Worm (Caenorhabditis elegans) whole organism, young adult: Measurements from ENCODE around the gene Y48A6B.14.

Source experiments
- B0261.1 ChIP-seq: sonication (generic microtip); optimal IDR thresholded peaks from 2 replicates; lab custom pipeline; 2016; ENCODE audit warnings: mild to moderate bottlenecking, missing genetic modification characterization, moderate library complexity, missing compliant biosample characterization
- C06A6.2 ChIP-seq: fragments of 200-800 bp; sonication (Bioruptor generic); conservative IDR thresholded peaks from 2 replicates; pipeline ENCODE4 v1.3.6; 2022; ENCODE audit warnings: missing genetic modification characterization, missing compliant biosample characterization
- C17E4.6 ChIP-seq: fragments of 200-800 bp; sonication (Bioruptor generic); IDR thresholded peaks from 2 replicates; pipeline ENCODE4 v1.3.6; 2022; ENCODE audit warnings: missing genetic modification reagents, missing genetic modification characterization, missing compliant biosample characterization
- D2030.7 ChIP-seq: fragments of 200-800 bp; sonication (Bioruptor generic); IDR thresholded peaks from 2 replicates; pipeline ENCODE4 v1.3.6; 2022; ENCODE audit warnings: missing genetic modification reagents, missing genetic modification characterization, missing compliant biosample characterization
- F10E7.11 ChIP-seq: sonication (generic microtip); optimal IDR thresholded peaks from 2 replicates; lab custom pipeline; 2017; ENCODE audit warnings: mild to moderate bottlenecking, missing genetic modification characterization, moderate library complexity, missing compliant biosample characterization
- F33H1.4 ChIP-seq: fragments of 200-800 bp; sonication (Bioruptor generic); IDR thresholded peaks from 2 replicates; pipeline ENCODE4 v1.3.6; 2022; ENCODE audit warnings: missing genetic modification reagents, missing genetic modification characterization, missing compliant biosample characterization
- F39B2.1 ChIP-seq: fragments of 200-800 bp; sonication (Bioruptor generic); IDR thresholded peaks from 2 replicates; pipeline ENCODE4 v1.3.6; 2022; ENCODE audit warnings: missing genetic modification reagents, missing genetic modification characterization, missing compliant biosample characterization
- F49E8.2 ChIP-seq: sonication (generic microtip); optimal IDR thresholded peaks from 3 replicates; lab custom pipeline; 2017; ENCODE audit warnings: missing genetic modification characterization, mild to moderate bottlenecking, missing compliant biosample characterization, antibody characterized with exemption, moderate library complexity; ENCODE audit not compliant: insufficient read depth
- F52B5.7 ChIP-seq: sonication (generic microtip); optimal IDR thresholded peaks from 2 replicates; lab custom pipeline; 2016; ENCODE audit warnings: mild to moderate bottlenecking, missing genetic modification characterization, missing compliant biosample characterization
- F57A8.1 ChIP-seq: fragments of 200-800 bp; sonication (Bioruptor generic); optimal IDR thresholded peaks from 2 replicates; lab custom pipeline; 2018; ENCODE audit warnings: mild to moderate bottlenecking, missing genetic modification characterization, moderate library complexity, missing compliant biosample characterization
- K12H6.12 ChIP-seq: fragments of 200-800 bp; sonication (Bioruptor generic); optimal IDR thresholded peaks from 2 replicates; lab custom pipeline; 2018; ENCODE audit warnings: mild to moderate bottlenecking, missing genetic modification characterization, missing compliant biosample characterization
- Y56A3A.18 ChIP-seq: fragments of 200-800 bp; sonication (Bioruptor generic); IDR thresholded peaks from 2 replicates; pipeline ENCODE4 v1.3.6; 2022; ENCODE audit warnings: missing genetic modification reagents, missing genetic modification characterization, missing compliant biosample characterization
- Y67H2A.10 ChIP-seq: fragments of 200-800 bp; sonication (Bioruptor generic); conservative IDR thresholded peaks from 2 replicates; pipeline ENCODE4 v1.3.6; 2022; ENCODE audit warnings: missing genetic modification reagents, missing genetic modification characterization, missing compliant biosample characterization
- Y95B8A.8 ChIP-seq: fragments of 200-800 bp; sonication (Bioruptor generic); IDR thresholded peaks from 2 replicates; pipeline ENCODE4 v1.3.6; 2022; ENCODE audit warnings: missing genetic modification reagents, missing genetic modification characterization, missing compliant biosample characterization
- akir-1 ChIP-seq: fragments of 200-800 bp; sonication (Bioruptor generic); optimal IDR thresholded peaks from 2 replicates; lab custom pipeline; 2018; ENCODE audit warnings: mild to moderate bottlenecking, missing genetic modification characterization, moderate library complexity, missing compliant biosample characterization
- attf-6 ChIP-seq: fragments of 200-800 bp; sonication (Bioruptor generic); IDR thresholded peaks from 2 replicates; pipeline ENCODE4 v1.3.6; 2022; ENCODE audit warnings: missing genetic modification reagents, missing genetic modification characterization, missing compliant biosample characterization
- ccch-3 ChIP-seq: fragments of 200-800 bp; sonication (Bioruptor generic); optimal IDR thresholded peaks from 2 replicates; lab custom pipeline; 2018; ENCODE audit warnings: mild to moderate bottlenecking, missing genetic modification characterization, missing compliant biosample characterization
- ceh-100 ChIP-seq: fragments of 200-800 bp; sonication (Bioruptor generic); IDR thresholded peaks from 2 replicates; pipeline ENCODE4 v1.3.6; 2022; ENCODE audit warnings: missing genetic modification reagents, missing genetic modification characterization, missing compliant biosample characterization
- ceh-27 ChIP-seq: fragments of 200-800 bp; sonication (Bioruptor generic); optimal IDR thresholded peaks from 2 replicates; lab custom pipeline; 2018; ENCODE audit warnings: mild to moderate bottlenecking, missing genetic modification characterization, moderate library complexity, missing compliant biosample characterization
- ceh-91 ChIP-seq: fragments of 200-800 bp; sonication (Bioruptor generic); IDR thresholded peaks from 2 replicates; pipeline ENCODE4 v1.3.6; 2022; ENCODE audit warnings: missing genetic modification reagents, missing genetic modification characterization, missing compliant biosample characterization
- chd-7 ChIP-seq: sonication (generic microtip); optimal IDR thresholded peaks from 2 replicates; lab custom pipeline; 2016; ENCODE audit warnings: mild to moderate bottlenecking, missing genetic modification characterization, moderate library complexity, missing compliant biosample characterization
- die-1 ChIP-seq: sonication (generic microtip); optimal IDR thresholded peaks from 2 replicates; lab custom pipeline; 2016; ENCODE audit warnings: missing genotype, mild to moderate bottlenecking, missing genetic modification characterization, missing compliant biosample characterization
- dox-1 ChIP-seq: fragments of 200-800 bp; sonication (Bioruptor generic); IDR thresholded peaks from 2 replicates; pipeline ENCODE4 v1.3.6; 2022; ENCODE audit warnings: missing genetic modification reagents, missing genetic modification characterization, missing compliant biosample characterization
- dpl-1 ChIP-seq: fragments of 150-350 bp; optimal IDR thresholded peaks from 2 replicates; lab custom pipeline; 2014; ENCODE audit warnings: missing biosample characterization, missing genetic modification reagents, missing genetic modification characterization
- egl-44 ChIP-seq: fragments of 200-800 bp; sonication (Bioruptor generic); IDR thresholded peaks from 2 replicates; pipeline ENCODE4 v1.3.6; 2022; ENCODE audit warnings: missing genetic modification reagents, missing genetic modification characterization, missing compliant biosample characterization
- ekl-4 ChIP-seq: fragments of 200-800 bp; sonication (Bioruptor generic); IDR thresholded peaks from 2 replicates; pipeline ENCODE4 v1.3.6; 2022; ENCODE audit warnings: missing genetic modification reagents, missing genetic modification characterization, missing compliant biosample characterization
- hlh-26 ChIP-seq: fragments of 200-800 bp; sonication (Bioruptor generic); conservative IDR thresholded peaks from 2 replicates; pipeline ENCODE4 v1.3.6; 2022; ENCODE audit warnings: missing genetic modification reagents, missing genetic modification characterization, missing compliant biosample characterization
- hrde-1 ChIP-seq: sonication (generic microtip); optimal IDR thresholded peaks from 2 replicates; lab custom pipeline; 2016; ENCODE audit warnings: missing genetic modification characterization, mild to moderate bottlenecking, missing compliant biosample characterization, moderate library complexity, missing genotype, missing genetic modification reagents, borderline replicate concordance
- hsf-1 ChIP-seq: fragments of 200-800 bp; sonication (Bioruptor generic); IDR thresholded peaks from 2 replicates; pipeline ENCODE4 v1.3.6; 2022; ENCODE audit warnings: missing genetic modification reagents, missing genetic modification characterization, missing compliant biosample characterization
- lir-1 ChIP-seq: fragments of 200-800 bp; sonication (Bioruptor generic); conservative IDR thresholded peaks from 2 replicates; pipeline ENCODE4 v1.3.6; 2022; ENCODE audit warnings: missing genetic modification reagents, missing genetic modification characterization, missing compliant biosample characterization
- lsl-1 ChIP-seq: fragments of 200-800 bp; sonication (Bioruptor generic); optimal IDR thresholded peaks from 2 replicates; lab custom pipeline; 2018; ENCODE audit warnings: mild to moderate bottlenecking, missing genetic modification characterization, moderate library complexity, missing compliant biosample characterization
- lsy-27 ChIP-seq: sonication (generic microtip); optimal IDR thresholded peaks from 2 replicates; lab custom pipeline; 2017; ENCODE audit warnings: missing genetic modification characterization, mild to moderate bottlenecking, missing compliant biosample characterization, antibody characterized with exemption, missing genotype, borderline replicate concordance; ENCODE audit not compliant: insufficient read depth
- madf-3 ChIP-seq: fragments of 200-800 bp; sonication (Bioruptor generic); IDR thresholded peaks from 2 replicates; pipeline ENCODE4 v1.3.6; 2022; ENCODE audit warnings: missing genetic modification reagents, missing genetic modification characterization, missing compliant biosample characterization
- mel-28 ChIP-seq: sonication (generic microtip); optimal IDR thresholded peaks from 2 replicates; lab custom pipeline; 2016; ENCODE audit warnings: borderline replicate concordance, mild to moderate bottlenecking, missing genetic modification characterization, missing compliant biosample characterization
- nfya-2 ChIP-seq: fragments of 200-800 bp; sonication (Bioruptor generic); IDR thresholded peaks from 2 replicates; pipeline ENCODE4 v1.3.6; 2022; ENCODE audit warnings: missing genetic modification reagents, missing genetic modification characterization, missing compliant biosample characterization
- nhr-120 ChIP-seq: fragments of 200-800 bp; sonication (Bioruptor generic); IDR thresholded peaks from 2 replicates; pipeline ENCODE4 v1.3.6; 2022; ENCODE audit warnings: missing genetic modification characterization, missing compliant biosample characterization
- rec-8 ChIP-seq, 2 experiments: sonication (generic microtip); optimal IDR thresholded peaks; 2 replicates each; lab custom pipeline; 2016; ENCODE audit warnings: mild to moderate bottlenecking in 2 of 2, missing genetic modification characterization in 2 of 2, missing genetic modification reagents in 2 of 2, missing genotype in 2 of 2, missing biosample characterization in 1 of 2, missing compliant biosample characterization in 1 of 2, moderate library complexity in 1 of 2
- snpc-1.3 ChIP-seq: sonication (generic microtip); optimal IDR thresholded peaks from 2 replicates; lab custom pipeline; 2017; ENCODE audit warnings: missing genetic modification characterization, mild to moderate bottlenecking, missing compliant biosample characterization, antibody characterized with exemption, moderate library complexity, missing genotype, missing genetic modification reagents; ENCODE audit not compliant: insufficient read depth
- snpc-3.4 ChIP-seq: sonication (generic microtip); optimal IDR thresholded peaks from 2 replicates; lab custom pipeline; 2017; ENCODE audit warnings: missing genetic modification characterization, mild to moderate bottlenecking, missing compliant biosample characterization, antibody characterized with exemption, moderate library complexity, missing genotype, missing genetic modification reagents
- snpc-4 ChIP-seq, 5 experiments: fragments of 150-350 bp in 1 of 5; sonication (generic microtip) in 4 of 5; optimal IDR thresholded peaks; 2 replicates each; lab custom pipeline; 2014 to 2018; ENCODE audit warnings: missing genetic modification characterization in 5 of 5, missing biosample characterization in 3 of 5, antibody characterized with exemption in 2 of 5, mild to moderate bottlenecking in 2 of 5, missing compliant biosample characterization in 2 of 5, missing genotype in 2 of 5, moderate library complexity in 2 of 5, missing genetic modification reagents in 1 of 5
- unc-62 ChIP-seq: fragments of 150-350 bp; optimal IDR thresholded peaks from 2 replicates; lab custom pipeline; 2014; ENCODE audit warnings: missing biosample characterization, missing genetic modification reagents, missing genetic modification characterization
- zfh-2 ChIP-seq: fragments of 200-800 bp; sonication (Bioruptor generic); conservative IDR thresholded peaks from 2 replicates; pipeline ENCODE4 v1.3.6; 2022; ENCODE audit warnings: missing genetic modification reagents, missing genetic modification characterization, missing compliant biosample characterization
- ztf-22 ChIP-seq: fragments of 200-800 bp; sonication (Bioruptor generic); optimal IDR thresholded peaks from 2 replicates; lab custom pipeline; 2018; ENCODE audit warnings: mild to moderate bottlenecking, missing genetic modification characterization, moderate library complexity, missing compliant biosample characterization
- ztf-26 ChIP-seq: sonication (generic microtip); optimal IDR thresholded peaks from 2 replicates; lab custom pipeline; 2017; ENCODE audit warnings: missing genetic modification characterization, missing compliant biosample characterization

The Y48A6B.14 gene

ce11 chrIII:11068553-11068952, 37.1 kb downstream of the Y48A6B.14 start, which contains the start of gene W09D6.1:
TSS of gene W09D6.1 (plus strand) at chrIII:11068853.
- no peak for TF ChIP-seq snpc-4 (GFP tag; optimal IDR thresholded peaks at IDR 0.05; lab: Kevin White, UChicago)
- TF ChIP-seq snpc-4 (tag; optimal IDR thresholded peaks at IDR 0.05; lab: Kevin White, UChicago): no peak
- no peak for TF ChIP-seq F10E7.11 (tag; lab: Kevin White, UChicago)
- TF ChIP-seq F57A8.1: no peak
- no peak for TF ChIP-seq Y56A3A.18 (GFP tag; lab: Robert Waterston, UW)
- no peak for TF ChIP-seq attf-6
- TF ChIP-seq hrde-1: no peak
- TF ChIP-seq ekl-4 (GFP tag; lab: Robert Waterston, UW): no peak
- TF ChIP-seq snpc-1.3 (tag; lab: Kevin White, UChicago): no peak
- TF ChIP-seq ztf-22: no peak
- no peak for TF ChIP-seq C17E4.6 (GFP tag; lab: Robert Waterston, UW)
- TF ChIP-seq ccch-3: no peak
- TF ChIP-seq rec-8 (tag; optimal IDR thresholded peaks at IDR 0.05; lab: Kevin White, UChicago): no peak
- TF ChIP-seq Y95B8A.8: no peak
- TF ChIP-seq F33H1.4 (GFP tag; lab: Robert Waterston, UW): no peak
- no peak for TF ChIP-seq ztf-26 (tag; lab: Kevin White, UChicago)

- TF ChIP-seq ceh-100 (GFP tag; lab: Robert Waterston, UW) (no peak), hlh-26 (GFP tag; lab: Robert Waterston, UW) (no peak), F33H1.4 (GFP tag; lab: Robert Waterston, UW) (no peak), F39B2.1 (GFP tag; lab: Robert Waterston, UW) (no peak), chd-7 (tag; lab: Kevin White, UChicago) (no peak), Y67H2A.10 (GFP tag; lab: Robert Waterston, UW) (no peak), dpl-1 (GFP tag; lab: Kevin White, UChicago) (no peak), hsf-1 (GFP tag; lab: Robert Waterston, UW) (no peak), nfya-2 (GFP tag; lab: Robert Waterston, UW) (no peak), dox-1 (GFP tag; lab: Robert Waterston, UW) (no peak), Y95B8A.8 (no peak), snpc-3.4 (no peak), B0261.1 (tag; lab: Kevin White, UChicago) (no peak), K12H6.12 (tag; lab: Kevin White, UChicago) (no peak), mel-28 (tag; lab: Kevin White, UChicago) (no peak), unc-62 (GFP tag; lab: Kevin White, UChicago) (no peak), C06A6.2 (GFP tag; lab: Robert Waterston, UW) (no peak), D2030.7 (GFP tag; lab: Robert Waterston, UW) (no peak), egl-44 (no peak)
- TF ChIP-seq, all 124 proteins: peak for 0
Measured at ce11 chrIII:11069265-11069664, 37.9 kb downstream of the Y48A6B.14 start.

- TF ChIP-seq ceh-91 (GFP tag; lab: Robert Waterston, UW): no peak
Measured at ce11 chrIII:11070210-11070609, 38.8 kb downstream of the Y48A6B.14 start.

ce11 chrIII:11074214-11074613, 42.8 kb downstream of the Y48A6B.14 start, which contains the start of gene str-261:
TSS of gene str-261 (plus strand) at chrIII:11074514.
- TF ChIP-seq chd-7 (tag; lab: Kevin White, UChicago) (no peak), lsy-27 (no peak), madf-3 (no peak), ceh-27 (GFP tag; lab: Kevin White, UChicago) (no peak), zfh-2 (no peak), lsl-1 (GFP tag; lab: Kevin White, UChicago) (no peak), F52B5.7 (tag; lab: Kevin White, UChicago) (no peak), F49E8.2 (no peak), nhr-120 (GFP tag; lab: Robert Waterston, UW) (no peak), die-1 (no peak), lir-1 (GFP tag; lab: Robert Waterston, UW) (no peak), akir-1 (GFP tag; lab: Kevin White, UChicago) (no peak), B0261.1 (tag; lab: Kevin White, UChicago) (no peak)
